Fruit fly (Drosophila melanogaster) whole organism, adult: ENCODE results near the gene Or19a.
"Not testable (repeated sequence)": the region's sequence is repeated elsewhere in the genome, so short reads cannot be mapped to it uniquely, and the experiment has no call there.

Experiments used
- CG11617 ChIP-seq: fragments of 200-800 bp; sonication (Bioruptor generic); optimal IDR thresholded peaks from 2 replicates; lab custom pipeline; 2017; ENCODE audit warnings: mild to moderate bottlenecking, missing biosample characterization, missing genetic modification reagents, missing genetic modification characterization
- CG12768 ChIP-seq: fragments of 200-800 bp; sonication (Bioruptor generic); optimal IDR thresholded peaks from 2 replicates; lab custom pipeline; 2017; ENCODE audit warnings: missing biosample characterization, missing genetic modification characterization, mild to moderate bottlenecking, moderate library complexity, missing genetic modification reagents
- CG14711 ChIP-seq: fragments of 200-800 bp; sonication (Bioruptor generic); optimal IDR thresholded peaks from 2 replicates; lab custom pipeline; 2018; ENCODE audit warnings: missing biosample characterization, mild to moderate bottlenecking, missing genetic modification characterization, moderate library complexity
- CG1620 ChIP-seq: fragments of 200-800 bp; sonication (Bioruptor generic); optimal IDR thresholded peaks from 2 replicates; lab custom pipeline; 2016; ENCODE audit warnings: missing biosample characterization, missing genetic modification characterization
- CG33017 ChIP-seq: fragments of 200-800 bp; sonication (Bioruptor generic); optimal IDR thresholded peaks from 2 replicates; lab custom pipeline; 2018; ENCODE audit warnings: missing biosample characterization, mild to moderate bottlenecking, missing genetic modification characterization, moderate library complexity
- CG5204 ChIP-seq: fragments of 200-800 bp; sonication (Bioruptor generic); optimal IDR thresholded peaks from 2 replicates; lab custom pipeline; 2016; ENCODE audit warnings: missing biosample characterization, missing genetic modification characterization
- CG7045 ChIP-seq: fragments of 200-800 bp; sonication (Bioruptor generic); optimal IDR thresholded peaks from 2 replicates; lab custom pipeline; 2017; ENCODE audit warnings: missing biosample characterization, mild to moderate bottlenecking, missing genetic modification characterization
- CG7101 ChIP-seq: fragments of 200-800 bp; sonication (Bioruptor generic); optimal IDR thresholded peaks from 2 replicates; lab custom pipeline; 2018; ENCODE audit warnings: missing biosample characterization, mild to moderate bottlenecking, missing genetic modification characterization, moderate library complexity
- Clk ChIP-seq: fragments of 200-800 bp; sonication (Bioruptor generic); optimal IDR thresholded peaks from 2 replicates; lab custom pipeline; 2017; ENCODE audit warnings: missing biosample characterization, missing genetic modification characterization
- Crg-1 ChIP-seq: fragments of 200-800 bp; sonication (Bioruptor generic); optimal IDR thresholded peaks from 2 replicates; lab custom pipeline; 2016; ENCODE audit warnings: missing biosample characterization, missing genetic modification characterization
- Hr96 ChIP-seq: fragments of 200-800 bp; sonication (Bioruptor generic); optimal IDR thresholded peaks from 2 replicates; lab custom pipeline; 2016; ENCODE audit warnings: missing biosample characterization, missing genetic modification characterization
- Mnt ChIP-seq: fragments of 200-800 bp; sonication (Bioruptor generic); optimal IDR thresholded peaks from 2 replicates; lab custom pipeline; 2016; ENCODE audit warnings: missing biosample characterization, mild to moderate bottlenecking, missing genetic modification characterization
- bab1 ChIP-seq: fragments of 200-800 bp; sonication (Bioruptor generic); optimal IDR thresholded peaks from 3 replicates; lab custom pipeline; 2019; ENCODE audit warnings: missing biosample characterization, mild to moderate bottlenecking, missing genetic modification characterization, moderate library complexity
- cic ChIP-seq: fragments of 200-800 bp; sonication (Bioruptor generic); optimal IDR thresholded peaks from 2 replicates; lab custom pipeline; 2017; ENCODE audit warnings: missing biosample characterization, mild to moderate bottlenecking, missing genetic modification characterization, moderate library complexity
- cnc ChIP-seq, 2 experiments: fragments of >200 bp; optimal IDR thresholded peaks; 2 replicates each; lab custom pipeline; 2017
- kay ChIP-seq: fragments of 200-800 bp; sonication (Bioruptor generic); peaks from one replicate; lab custom pipeline; 2016; ENCODE audit warnings: missing biosample characterization, missing genetic modification characterization, borderline replicate concordance
- ovo ChIP-seq: fragments of 200-800 bp; sonication (Bioruptor generic); optimal IDR thresholded peaks from 2 replicates; lab custom pipeline; 2016; ENCODE audit warnings: missing biosample characterization, missing genetic modification characterization
- pad ChIP-seq: fragments of 200-800 bp; sonication (Bioruptor generic); optimal IDR thresholded peaks from 3 replicates; lab custom pipeline; 2017; ENCODE audit warnings: missing biosample characterization, missing genetic modification characterization, mild to moderate bottlenecking, moderate library complexity, missing genetic modification reagents
- tj ChIP-seq: fragments of 200-800 bp; sonication (Bioruptor generic); optimal IDR thresholded peaks from 3 replicates; lab custom pipeline; 2017; ENCODE audit warnings: missing biosample characterization, mild to moderate bottlenecking, missing genetic modification characterization, moderate library complexity
- toe ChIP-seq: fragments of 200-800 bp; sonication (Bioruptor generic); optimal IDR thresholded peaks from 2 replicates; lab custom pipeline; 2016; ENCODE audit warnings: missing biosample characterization, missing genetic modification characterization

Or19a gene

DNA sequence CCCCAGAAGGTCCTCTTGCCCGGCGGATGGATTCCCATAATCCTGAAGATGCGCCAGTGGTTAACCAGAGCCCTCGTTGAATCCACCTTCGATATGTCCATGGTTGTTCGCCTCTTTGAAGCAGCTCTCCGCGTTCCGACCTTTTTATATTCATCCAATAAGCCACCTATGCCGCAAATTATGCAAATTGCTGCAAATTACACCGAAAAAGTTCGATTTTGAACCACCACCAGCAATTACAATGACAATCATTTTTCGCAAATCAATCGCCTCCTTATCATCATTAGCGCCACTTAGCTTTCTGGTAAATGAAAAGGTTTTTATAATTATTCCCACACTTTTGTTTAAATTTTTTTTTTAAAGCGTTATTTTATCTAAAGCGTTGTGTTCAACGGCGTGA, at the start of gene Or19a:
Gene Or19a (minus strand): TSS at position 101 of the 400 bp plus-strand sequence.
- not testable (repeated sequence) for TF ChIP-seq CG12768; Hr96 (GFP tag; lab: Kevin White, UChicago); bab1 (GFP tag; lab: Kevin White, UChicago)

DNA sequence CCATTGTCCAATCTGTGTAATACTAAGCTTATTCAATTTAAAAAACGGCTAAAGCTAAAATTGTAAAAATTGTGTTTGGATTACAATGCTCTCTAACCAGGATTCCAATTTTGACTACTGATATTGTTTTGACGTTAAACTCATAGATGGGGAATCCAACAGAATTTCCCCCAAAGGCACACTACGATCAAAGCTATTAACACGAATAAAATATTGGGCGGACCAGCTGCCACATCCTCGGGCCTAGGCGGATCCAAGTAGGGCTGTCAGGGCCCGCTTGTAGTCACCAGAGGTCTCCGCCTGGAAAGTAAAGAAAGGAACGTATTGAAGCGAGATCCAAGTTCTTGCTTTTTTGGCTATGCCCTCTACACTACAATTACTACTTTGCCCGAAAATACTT, 43.4 kb upstream of the Or19a start, which contains the start of gene Sdic2:
Gene Sdic2 (minus strand): TSS at position 101 of the 400 bp plus-strand sequence.
- TF ChIP-seq ovo; CG11617 (GFP tag; lab: Kevin White, UChicago); CG7045 (GFP tag; lab: Kevin White, UChicago): not testable (repeated sequence)

DNA sequence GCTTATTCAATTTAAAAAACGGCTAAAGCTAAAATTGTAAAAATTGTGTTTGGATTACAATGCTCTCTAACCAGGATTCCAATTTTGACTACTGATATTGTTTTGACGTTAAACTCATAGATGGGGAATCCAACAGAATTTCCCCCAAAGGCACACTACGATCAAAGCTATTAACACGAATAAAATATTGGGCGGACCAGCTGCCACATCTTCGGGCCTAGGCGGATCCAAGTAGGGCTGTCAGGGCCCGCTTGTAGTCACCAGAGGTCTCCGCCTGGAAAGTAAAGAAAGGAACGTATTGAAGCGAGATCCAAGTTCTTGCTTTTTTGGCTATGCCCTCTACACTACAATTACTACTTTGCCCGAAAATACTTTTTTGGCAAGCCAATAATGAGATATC, 35.5 kb upstream of the Or19a start, which contains the start of gene Sdic1:
Gene Sdic1 (minus strand): TSS at position 101 of the 400 bp plus-strand sequence.
- not testable (repeated sequence) for TF ChIP-seq CG12768; kay (GFP tag; lab: Kevin White, UChicago); pad (GFP tag; lab: Kevin White, UChicago)

DNA sequence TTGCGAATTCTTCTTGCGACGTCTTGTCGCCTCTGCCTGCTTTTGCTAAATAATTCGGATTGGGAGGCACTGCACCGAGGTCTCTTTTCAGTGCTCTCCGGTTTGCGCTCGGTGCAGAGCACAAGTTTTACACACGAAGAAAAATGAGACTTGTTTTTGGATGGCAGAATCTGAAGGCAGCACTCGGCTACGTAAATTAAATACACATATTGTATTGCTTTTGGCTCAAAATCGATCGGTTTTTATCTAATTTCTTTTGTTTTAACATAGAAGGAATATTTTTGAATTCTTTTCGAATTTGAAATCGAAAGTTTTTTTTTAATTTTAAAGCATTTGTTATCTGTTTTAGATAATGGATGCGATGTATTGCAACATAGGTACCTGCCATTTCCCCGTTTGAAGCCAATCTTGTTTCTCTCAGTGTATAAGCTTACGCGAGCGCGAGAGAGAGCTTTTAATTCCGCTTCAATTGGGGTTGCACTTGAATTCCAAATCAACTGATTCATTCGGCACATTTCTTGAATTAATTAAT, 30.5 kb upstream of the Or19a start, which contains the start of gene AnxB10:
Gene AnxB10 (minus strand): TSS at position 51 of the 532 bp plus-strand sequence.
- TF ChIP-seq Crg-1 (GFP tag; lab: Kevin White, UChicago), result peak; percentile 92
- TF ChIP-seq Clk, result peak; percentile 64
- peak; percentile 85 for TF ChIP-seq CG33017 (tag; lab: Kevin White, UChicago)
- peak; percentile 91 for TF ChIP-seq CG7101
- peak; percentile 87 for TF ChIP-seq CG14711
- TF ChIP-seq bab1 (GFP tag; lab: Kevin White, UChicago), result peak; percentile 96
- peak; percentile 90 for TF ChIP-seq ovo
- TF ChIP-seq CG1620 (GFP tag; lab: Kevin White, UChicago), result peak; percentile 90
- no peak for TF ChIP-seq cnc (optimal IDR thresholded peaks at IDR 0.05; lab: Kevin White, UChicago)
- peak; percentile 86 for TF ChIP-seq pad (GFP tag; lab: Kevin White, UChicago)
- TF ChIP-seq CG12768, result peak; percentile 89
- peak; percentile 96 for TF ChIP-seq CG11617 (GFP tag; lab: Kevin White, UChicago)
- TF ChIP-seq cic (GFP tag; lab: Kevin White, UChicago), result peak; percentile 64
- peak; percentile 95 for TF ChIP-seq Hr96 (GFP tag; lab: Kevin White, UChicago)
- peak; percentile 92 for TF ChIP-seq CG5204
- TF ChIP-seq CG7045 (GFP tag; lab: Kevin White, UChicago), result peak; percentile 93
- peak; percentile 89 for TF ChIP-seq toe
- peak; percentile 89 for TF ChIP-seq kay (GFP tag; lab: Kevin White, UChicago)
- peak; percentile 72 for TF ChIP-seq Mnt (GFP tag; lab: Kevin White, UChicago)
- TF ChIP-seq tj, result peak; percentile 79

DNA sequence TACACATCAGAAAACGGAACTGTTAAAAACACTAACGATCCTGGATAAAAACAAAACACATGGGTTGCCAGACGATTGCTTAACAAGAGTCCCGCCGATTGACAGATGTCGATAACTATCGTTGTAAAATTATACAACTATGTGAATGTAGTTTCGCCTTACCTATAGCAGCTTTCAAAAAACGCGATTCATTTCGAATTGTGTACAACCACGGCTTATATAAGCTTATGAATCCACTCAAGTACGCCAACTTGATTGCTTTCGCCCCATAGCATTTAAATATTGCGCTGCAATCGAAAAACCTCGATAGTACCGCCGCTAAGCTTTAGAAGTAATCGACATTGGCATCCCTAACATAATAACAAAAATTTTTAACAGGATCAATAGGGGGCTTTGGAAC, 26.9 kb upstream of the Or19a start, which contains the start of the genes CG9581 and CG9578:
Gene CG9581 (minus strand): TSS at position 84 of the 400 bp plus-strand sequence.
Gene CG9578 (plus strand): TSS at position 325 of the 400 bp plus-strand sequence.
- TF ChIP-seq cic (GFP tag; lab: Kevin White, UChicago), result no peak
- TF ChIP-seq Mnt (GFP tag; lab: Kevin White, UChicago), result peak; percentile 63
- TF ChIP-seq CG14711, result peak; percentile 36
- TF ChIP-seq toe, result peak; percentile 76
- no peak for TF ChIP-seq tj
- TF ChIP-seq CG7045 (GFP tag; lab: Kevin White, UChicago), result no peak
- peak; percentile 74 for TF ChIP-seq Crg-1 (GFP tag; lab: Kevin White, UChicago)
- peak; percentile 60 for TF ChIP-seq CG1620 (GFP tag; lab: Kevin White, UChicago)
- TF ChIP-seq pad (GFP tag; lab: Kevin White, UChicago), result no peak
- peak; percentile 25 for TF ChIP-seq CG7101
- TF ChIP-seq CG33017 (tag; lab: Kevin White, UChicago), result no peak
- TF ChIP-seq ovo, result peak; percentile 22
- peak; percentile 35 for TF ChIP-seq CG11617 (GFP tag; lab: Kevin White, UChicago)
- TF ChIP-seq CG12768, result peak; percentile 25
- peak; percentile 57 for TF ChIP-seq Hr96 (GFP tag; lab: Kevin White, UChicago)
- no peak for TF ChIP-seq kay (GFP tag; lab: Kevin White, UChicago)
- TF ChIP-seq cnc (optimal IDR thresholded peaks at IDR 0.05; lab: Kevin White, UChicago), result no peak
- TF ChIP-seq CG5204, result peak; percentile 24
- TF ChIP-seq bab1 (GFP tag; lab: Kevin White, UChicago), result peak; percentile 63
- TF ChIP-seq Clk, result no peak

DNA sequence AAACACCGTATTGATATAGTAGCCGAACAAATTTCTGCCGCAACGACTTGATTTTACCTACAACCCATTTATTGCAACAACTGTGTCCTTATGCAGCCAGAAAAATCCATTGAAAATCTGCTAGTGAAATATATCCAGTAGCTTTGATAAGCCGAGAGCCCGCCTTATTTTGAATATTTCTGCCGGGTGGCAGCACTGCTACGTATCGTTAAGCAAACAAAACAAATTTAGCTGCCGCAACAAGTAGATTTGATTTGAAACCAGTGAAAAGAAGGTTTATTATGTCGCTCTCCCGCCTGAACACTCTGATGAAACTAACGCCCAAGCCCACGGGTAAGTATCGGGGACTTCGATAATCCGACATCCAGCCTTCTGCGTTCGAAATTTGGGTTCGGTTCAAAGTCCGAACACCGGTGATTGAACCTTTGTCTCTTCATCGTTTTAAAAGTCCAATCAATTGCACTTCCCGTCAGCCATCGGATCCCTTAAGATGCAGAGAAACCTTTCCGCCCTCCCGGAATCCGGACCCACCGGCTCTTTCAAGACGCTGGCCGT, 23.6 kb upstream of the Or19a start, which contains the start of gene CG9577:
Gene CG9577 (plus strand): TSS at position 190 of the 555 bp plus-strand sequence.
- TF ChIP-seq CG14711 (no peak), Mnt (GFP tag; lab: Kevin White, UChicago) (no peak), tj (no peak), bab1 (GFP tag; lab: Kevin White, UChicago) (peak; percentile 9), CG33017 (tag; lab: Kevin White, UChicago) (no peak), CG5204 (no peak), ovo (no peak), kay (GFP tag; lab: Kevin White, UChicago) (no peak), cic (GFP tag; lab: Kevin White, UChicago) (no peak), Clk (no peak), CG12768 (peak; percentile 47), Hr96 (GFP tag; lab: Kevin White, UChicago) (peak; percentile 9), CG7045 (GFP tag; lab: Kevin White, UChicago) (no peak), pad (GFP tag; lab: Kevin White, UChicago) (no peak), CG11617 (GFP tag; lab: Kevin White, UChicago) (no peak), CG1620 (GFP tag; lab: Kevin White, UChicago) (no peak), toe (no peak), CG7101 (no peak), Crg-1 (GFP tag; lab: Kevin White, UChicago) (no peak), cnc (optimal IDR thresholded peaks at IDR 0.05; lab: Kevin White, UChicago) (no peak)
